Fruit fly (Drosophila melanogaster) whole organism, prepupa: ENCODE measurements around the gene CG32192.

Source experiments
- Blimp-1 ChIP-seq: fragments of 200-800 bp; sonication (Bioruptor generic); optimal IDR thresholded peaks from 3 replicates; lab custom pipeline; 2017; ENCODE audit warnings: missing biosample characterization, missing genetic modification characterization, mild to moderate bottlenecking, moderate library complexity, missing genetic modification reagents
- CG10631 ChIP-seq: fragments of 200-800 bp; sonication (Bioruptor generic); optimal IDR thresholded peaks from 2 replicates; lab custom pipeline; 2016; ENCODE audit warnings: missing biosample characterization, missing genetic modification characterization
- CG11294 ChIP-seq: fragments of 200-800 bp; sonication (Bioruptor generic); IDR thresholded peaks from 2 replicates; pipeline ENCODE4 v1.3.6; 2022; ENCODE audit warnings: missing biosample characterization, missing genetic modification characterization
- CG11902 ChIP-seq: fragments of 200-800 bp; sonication (Bioruptor generic); optimal IDR thresholded peaks from 3 replicates; lab custom pipeline; 2016; ENCODE audit warnings: missing biosample characterization, missing genetic modification characterization
- CG15336 ChIP-seq: fragments of 200-800 bp; sonication (Bioruptor generic); IDR thresholded peaks from 2 replicates; pipeline ENCODE4 v1.3.6; 2022; ENCODE audit warnings: missing biosample characterization, missing genetic modification characterization
- CG16779 ChIP-seq: fragments of 200-800 bp; sonication (Bioruptor generic); optimal IDR thresholded peaks from 3 replicates; lab custom pipeline; 2017; ENCODE audit warnings: missing biosample characterization, mild to moderate bottlenecking, missing genetic modification characterization
- CG3032 ChIP-seq: fragments of 200-800 bp; optimal IDR thresholded peaks from 2 replicates; lab custom pipeline; 2019; ENCODE audit warnings: missing biosample characterization, mild to moderate bottlenecking, missing genetic modification characterization, moderate library complexity
- CG31627 ChIP-seq: fragments of 200-800 bp; sonication (Bioruptor generic); optimal IDR thresholded peaks from 3 replicates; lab custom pipeline; 2016; ENCODE audit warnings: missing biosample characterization, missing genetic modification characterization
- CG32006 ChIP-seq: fragments of 200-800 bp; sonication (Bioruptor generic); optimal IDR thresholded peaks from 3 replicates; lab custom pipeline; 2017; ENCODE audit warnings: missing biosample characterization, mild to moderate bottlenecking, missing genetic modification characterization
- CG34406 ChIP-seq: fragments of 200-800 bp; sonication (Bioruptor generic); optimal IDR thresholded peaks from 3 replicates; lab custom pipeline; 2016; ENCODE audit warnings: missing biosample characterization, missing genetic modification characterization
- CG3919 ChIP-seq: fragments of 200-800 bp; sonication (Bioruptor generic); optimal IDR thresholded peaks from 3 replicates; lab custom pipeline; 2016; ENCODE audit warnings: missing biosample characterization, missing genetic modification characterization
- CG4318 ChIP-seq: fragments of 200-800 bp; sonication (Bioruptor generic); optimal IDR thresholded peaks from 3 replicates; lab custom pipeline; 2017; ENCODE audit warnings: missing biosample characterization, mild to moderate bottlenecking, missing genetic modification characterization
- CG6163 ChIP-seq: fragments of 200-800 bp; sonication (Bioruptor generic); IDR thresholded peaks from 3 replicates; pipeline ENCODE4 v1.3.6; 2022; ENCODE audit warnings: missing biosample characterization, missing genetic modification characterization
- CG6276 ChIP-seq: fragments of 200-800 bp; sonication (Bioruptor generic); optimal IDR thresholded peaks from 2 replicates; lab custom pipeline; 2017; ENCODE audit warnings: missing biosample characterization, mild to moderate bottlenecking, missing genetic modification characterization
- CG6808 ChIP-seq: fragments of 200-800 bp; sonication (Bioruptor generic); optimal IDR thresholded peaks from 3 replicates; lab custom pipeline; 2017; ENCODE audit warnings: missing biosample characterization, missing genetic modification characterization, mild to moderate bottlenecking, moderate library complexity, missing genetic modification reagents
- CG6854 ChIP-seq: fragments of 200-800 bp; sonication (Bioruptor generic); optimal IDR thresholded peaks from 2 replicates; lab custom pipeline; 2017; ENCODE audit warnings: missing biosample characterization, mild to moderate bottlenecking, missing genetic modification characterization
- CG7368 ChIP-seq: fragments of 200-800 bp; sonication (Bioruptor generic); optimal IDR thresholded peaks from 3 replicates; lab custom pipeline; 2016; ENCODE audit warnings: missing biosample characterization, missing genetic modification characterization
- CG9139 ChIP-seq: fragments of 200-800 bp; sonication (Bioruptor generic); optimal IDR thresholded peaks from 3 replicates; lab custom pipeline; 2017; ENCODE audit warnings: missing biosample characterization, mild to moderate bottlenecking, missing genetic modification characterization
- Eip75B ChIP-seq: fragments of 200-800 bp; sonication (Bioruptor generic); optimal IDR thresholded peaks from 3 replicates; lab custom pipeline; 2016; ENCODE audit warnings: missing biosample characterization, missing genetic modification characterization
- Eip78C ChIP-seq: fragments of 200-800 bp; sonication (Bioruptor generic); peaks from one replicate; lab custom pipeline; 2016; ENCODE audit warnings: missing biosample characterization, missing genetic modification characterization
- Eip93F ChIP-seq: fragments of 200-800 bp; sonication (Bioruptor generic); optimal IDR thresholded peaks from 2 replicates; lab custom pipeline; 2016; ENCODE audit warnings: missing biosample characterization, mild to moderate bottlenecking, missing genetic modification characterization
- Ets21C ChIP-seq: fragments of 200-800 bp; sonication (Bioruptor generic); optimal IDR thresholded peaks from 3 replicates; lab custom pipeline; 2016; ENCODE audit warnings: missing biosample characterization, missing genetic modification characterization
- Gug ChIP-seq: fragments of 200-800 bp; sonication (Bioruptor generic); IDR thresholded peaks from 2 replicates; pipeline ENCODE4 v1.3.6; 2022; ENCODE audit warnings: missing biosample characterization, missing genetic modification characterization
- Hr38 ChIP-seq: sonication (Bioruptor generic); optimal IDR thresholded peaks from 2 replicates; lab custom pipeline; 2016; ENCODE audit warnings: missing biosample characterization, missing genetic modification characterization
- Hr4 ChIP-seq: fragments of 200-800 bp; sonication (Bioruptor generic); optimal IDR thresholded peaks from 3 replicates; lab custom pipeline; 2016; ENCODE audit warnings: missing biosample characterization, missing genetic modification characterization
- Lpt ChIP-seq: fragments of 200-800 bp; sonication (Bioruptor generic); optimal IDR thresholded peaks from 3 replicates; lab custom pipeline; 2016; ENCODE audit warnings: missing biosample characterization, missing genetic modification characterization
- Smox ChIP-seq: fragments of 200-800 bp; sonication (Bioruptor generic); optimal IDR thresholded peaks from 3 replicates; lab custom pipeline; 2016; ENCODE audit warnings: missing biosample characterization, missing genetic modification characterization
- Sox102F ChIP-seq: fragments of 200-800 bp; sonication (Bioruptor generic); optimal IDR thresholded peaks from 2 replicates; lab custom pipeline; 2016; ENCODE audit warnings: missing biosample characterization, mild to moderate bottlenecking, missing genetic modification characterization
- Sox14 ChIP-seq: fragments of 200-800 bp; sonication (Bioruptor generic); optimal IDR thresholded peaks from 3 replicates; lab custom pipeline; 2016; ENCODE audit warnings: missing biosample characterization, missing genetic modification characterization
- Sox15 ChIP-seq: fragments of 200-800 bp; sonication (Bioruptor generic); optimal IDR thresholded peaks from 3 replicates; lab custom pipeline; 2016; ENCODE audit warnings: missing biosample characterization, missing genetic modification characterization
- achi ChIP-seq: fragments of 200-800 bp; sonication (Bioruptor generic); optimal IDR thresholded peaks from 3 replicates; lab custom pipeline; 2016; ENCODE audit warnings: missing biosample characterization, missing genetic modification characterization
- acj6 ChIP-seq: fragments of 200-800 bp; sonication (Bioruptor generic); optimal IDR thresholded peaks from 3 replicates; lab custom pipeline; 2016; ENCODE audit warnings: missing biosample characterization, missing genetic modification characterization
- dsx ChIP-seq: fragments of 200-800 bp; optimal IDR thresholded peaks from 3 replicates; lab custom pipeline; 2019; ENCODE audit warnings: missing biosample characterization, mild to moderate bottlenecking, missing genetic modification characterization, moderate library complexity; ENCODE audit not compliant: poor library complexity, severe bottlenecking
- eg ChIP-seq: fragments of 200-800 bp; sonication (Bioruptor generic); IDR thresholded peaks from 3 replicates; pipeline ENCODE4 v1.3.6; 2022; ENCODE audit warnings: missing biosample characterization, missing genetic modification characterization
- esn ChIP-seq: fragments of 200-800 bp; sonication (Bioruptor generic); optimal IDR thresholded peaks from 2 replicates; lab custom pipeline; 2016; ENCODE audit warnings: missing biosample characterization, mild to moderate bottlenecking, missing genetic modification characterization, moderate library complexity
- fd59A ChIP-seq: fragments of 200-800 bp; sonication (Bioruptor generic); optimal IDR thresholded peaks from 2 replicates; lab custom pipeline; 2017; ENCODE audit warnings: missing biosample characterization, mild to moderate bottlenecking, missing genetic modification characterization, missing genetic modification reagents
- fd85E ChIP-seq: fragments of 200-800 bp; sonication (Bioruptor generic); optimal IDR thresholded peaks from 3 replicates; lab custom pipeline; 2016; ENCODE audit warnings: missing biosample characterization, missing genetic modification characterization
- fkh ChIP-seq: fragments of 200-800 bp; sonication (Bioruptor generic); optimal IDR thresholded peaks from 3 replicates; lab custom pipeline; 2017; ENCODE audit warnings: missing biosample characterization, mild to moderate bottlenecking, missing genetic modification characterization, moderate library complexity
- lz ChIP-seq: fragments of 200-800 bp; sonication (Bioruptor generic); optimal IDR thresholded peaks from 3 replicates; lab custom pipeline; 2016; ENCODE audit warnings: missing biosample characterization, missing genetic modification characterization
- net ChIP-seq: fragments of 200-800 bp; sonication (Bioruptor generic); optimal IDR thresholded peaks from 3 replicates; lab custom pipeline; 2016; ENCODE audit warnings: missing biosample characterization, missing genetic modification characterization
- pdm3 ChIP-seq: fragments of 200-800 bp; sonication (Bioruptor generic); optimal IDR thresholded peaks from 3 replicates; lab custom pipeline; 2016; ENCODE audit warnings: missing biosample characterization, missing genetic modification characterization
- ss ChIP-seq, 2 experiments: fragments of 200-800 bp; sonication (Bioruptor generic); optimal IDR thresholded peaks; 2 replicates in 1 of 2; 3 replicates in 1 of 2; lab custom pipeline; 2017 to 2018; ENCODE audit warnings: mild to moderate bottlenecking in 2 of 2, missing biosample characterization in 2 of 2, missing genetic modification characterization in 2 of 2, moderate library complexity in 1 of 2
- svp ChIP-seq: fragments of 200-800 bp; sonication (Bioruptor generic); peaks from one replicate; lab custom pipeline; 2016; ENCODE audit warnings: missing biosample characterization, missing genetic modification characterization
- topi ChIP-seq: fragments of 200-800 bp; sonication (Bioruptor generic); optimal IDR thresholded peaks from 3 replicates; lab custom pipeline; 2016; ENCODE audit warnings: missing biosample characterization, missing genetic modification characterization
- vri ChIP-seq: fragments of 200-800 bp; sonication (Bioruptor generic); optimal IDR thresholded peaks from 3 replicates; lab custom pipeline; 2016; ENCODE audit warnings: missing biosample characterization, mild to moderate bottlenecking, missing genetic modification characterization

The CG32192 gene

DNA sequence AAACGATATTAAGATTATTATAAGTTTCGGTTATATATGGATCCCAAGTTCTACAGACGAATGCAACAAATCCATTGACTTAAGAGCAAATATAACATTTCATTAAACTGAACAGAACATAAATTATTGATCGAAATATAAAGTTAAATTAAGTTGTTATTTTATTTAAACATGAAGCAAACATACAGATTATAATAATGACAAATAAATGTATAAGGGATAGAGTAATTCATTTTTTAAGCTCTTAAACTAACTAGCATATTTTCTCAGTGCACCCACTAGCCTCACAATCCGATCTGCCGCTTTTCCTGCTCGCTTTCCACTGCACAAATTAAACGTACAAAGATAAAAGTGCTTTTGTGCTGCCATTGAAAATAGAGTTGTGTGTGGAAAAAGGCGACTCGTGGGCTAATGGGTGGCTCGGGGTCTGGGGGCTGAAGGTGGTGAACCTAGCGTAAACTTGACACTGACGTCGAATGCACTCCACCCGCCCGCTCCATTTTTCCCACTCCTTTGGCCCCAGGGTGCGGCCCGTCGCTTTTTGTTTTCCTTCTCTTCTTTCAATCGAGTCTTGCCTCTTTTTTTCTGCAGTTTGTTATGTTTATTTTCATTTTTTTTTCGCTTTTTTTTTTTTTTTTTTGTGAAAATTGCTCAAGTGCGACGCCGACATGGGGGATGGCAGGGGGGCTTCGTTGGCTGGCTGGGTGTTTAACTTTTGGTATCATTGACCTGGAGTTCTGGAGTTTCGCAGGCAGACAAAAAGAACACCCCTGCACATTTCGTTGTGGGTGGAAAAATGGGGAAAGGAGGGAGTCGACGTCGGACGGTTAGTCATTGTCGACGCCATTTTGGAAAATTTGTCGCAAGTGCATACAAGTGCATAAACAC, 39.7 kb downstream of the CG32192 start (continued):
- peak; percentile 5 for TF ChIP-seq topi
- peak; percentile 28 for TF ChIP-seq lz (GFP tag; lab: Kevin White, UChicago)
- TF ChIP-seq fd85E (GFP tag; lab: Kevin White, UChicago), result no peak
- peak; percentile 59 for TF ChIP-seq net
- TF ChIP-seq Ets21C (GFP tag; lab: Kevin White, UChicago), result no peak
- TF ChIP-seq Lpt (GFP tag; lab: Kevin White, UChicago), result peak; percentile 74
- TF ChIP-seq CG6163 (GFP tag; lab: Robert Waterston, UW), result peak; percentile 88
- no peak for TF ChIP-seq CG11294
- TF ChIP-seq CG6854 (GFP tag; lab: Kevin White, UChicago), result peak; percentile 53
- peak; percentile 60 for TF ChIP-seq dsx (GFP tag; lab: Kevin White, UChicago)
- TF ChIP-seq CG34406 (GFP tag; lab: Kevin White, UChicago), result peak; percentile 23
- no peak for TF ChIP-seq CG31627 (GFP tag; lab: Kevin White, UChicago)
- no peak for TF ChIP-seq Sox15 (GFP tag; lab: Kevin White, UChicago)
- peak; percentile 88 for TF ChIP-seq CG9139
- TF ChIP-seq Hr4 (GFP tag; lab: Kevin White, UChicago), result peak; percentile 73
- TF ChIP-seq vri, result no peak
- TF ChIP-seq CG32006 (GFP tag; lab: Kevin White, UChicago), result peak; percentile 87
- TF ChIP-seq fd59A (GFP tag; lab: Kevin White, UChicago), result peak; percentile 48
- TF ChIP-seq CG3032, result peak; percentile 78
- TF ChIP-seq esn (GFP tag; lab: Kevin White, UChicago), result peak; percentile 18
- TF ChIP-seq CG6276 (GFP tag; lab: Kevin White, UChicago), result peak; percentile 65
- peak; percentile 87 for TF ChIP-seq CG6808 (GFP tag; lab: Kevin White, UChicago)
- peak; percentile 80 for TF ChIP-seq eg (GFP tag; lab: Robert Waterston, UW)
- TF ChIP-seq ss (GFP tag; optimal IDR thresholded peaks at IDR 0.05; lab: Kevin White, UChicago), result peak; percentile 85 to 88
- no peak for TF ChIP-seq fkh (GFP tag; lab: Kevin White, UChicago)
- peak; percentile 49 for TF ChIP-seq pdm3
- peak; percentile 66 for TF ChIP-seq acj6 (GFP tag; lab: Kevin White, UChicago)
- peak; percentile 89 for TF ChIP-seq CG10631 (GFP tag; lab: Kevin White, UChicago)
- peak; percentile 71 for TF ChIP-seq CG3919 (GFP tag; lab: Kevin White, UChicago)
- peak; percentile 82 for TF ChIP-seq CG4318 (GFP tag; lab: Kevin White, UChicago)
- TF ChIP-seq Blimp-1 (GFP tag; lab: Kevin White, UChicago), result no peak
- TF ChIP-seq, all 60 proteins: peak for 45

DNA sequence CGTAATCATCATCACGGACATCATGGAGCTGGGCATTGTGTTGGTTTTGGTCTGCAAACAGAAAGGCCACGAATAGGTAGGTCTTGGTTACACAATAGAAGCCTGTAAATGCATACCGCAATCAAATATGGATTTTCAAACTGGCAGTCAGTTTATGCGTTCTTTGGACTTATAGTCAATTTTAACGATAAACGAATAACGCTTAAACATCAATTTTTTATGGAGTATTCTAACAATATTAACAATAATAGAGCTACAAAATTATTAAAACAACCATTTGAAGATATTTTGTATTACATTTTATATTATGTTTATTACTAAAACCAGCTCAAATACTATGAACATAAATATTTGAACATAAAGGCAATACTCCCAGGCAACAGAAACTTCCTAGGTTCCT, 41.4 kb downstream of the CG32192 start:
- TF ChIP-seq achi (GFP tag; lab: Kevin White, UChicago), result no peak
- no peak for TF ChIP-seq pdm3
- TF ChIP-seq CG7368, result no peak
- TF ChIP-seq CG9139, result no peak
- TF ChIP-seq Blimp-1 (GFP tag; lab: Kevin White, UChicago), result no peak
- no peak for TF ChIP-seq Lpt (GFP tag; lab: Kevin White, UChicago)
- no peak for TF ChIP-seq Sox14 (GFP tag; lab: Kevin White, UChicago)
- no peak for TF ChIP-seq Eip75B (GFP tag; lab: Kevin White, UChicago)
- no peak for TF ChIP-seq Gug (GFP tag; lab: Robert Waterston, UW)
- TF ChIP-seq vri, result no peak
- no peak for TF ChIP-seq CG15336 (GFP tag; lab: Robert Waterston, UW)
- no peak for TF ChIP-seq topi
- peak; percentile 28 for TF ChIP-seq CG6808 (GFP tag; lab: Kevin White, UChicago)
- no peak for TF ChIP-seq net
- TF ChIP-seq CG31627 (GFP tag; lab: Kevin White, UChicago), result no peak
- TF ChIP-seq svp (GFP tag; lab: Kevin White, UChicago), result peak; percentile 11
- TF ChIP-seq Eip93F, result no peak
- TF ChIP-seq Ets21C (GFP tag; lab: Kevin White, UChicago), result no peak
- no peak for TF ChIP-seq fkh (GFP tag; lab: Kevin White, UChicago)
- peak; percentile 70 for TF ChIP-seq Eip78C (GFP tag; lab: Kevin White, UChicago)
- no peak for TF ChIP-seq CG11902 (GFP tag; lab: Kevin White, UChicago)
- peak; percentile 2 for TF ChIP-seq CG3032
- no peak for TF ChIP-seq CG6163 (GFP tag; lab: Robert Waterston, UW)
- TF ChIP-seq Sox102F (GFP tag; lab: Kevin White, UChicago), result no peak
- TF ChIP-seq Smox (GFP tag; lab: Kevin White, UChicago), result no peak
- no peak for TF ChIP-seq CG6854 (GFP tag; lab: Kevin White, UChicago)
- TF ChIP-seq CG11294, result no peak
- TF ChIP-seq acj6 (GFP tag; lab: Kevin White, UChicago), result peak; percentile 3
- no peak for TF ChIP-seq lz (GFP tag; lab: Kevin White, UChicago)
- TF ChIP-seq fd85E (GFP tag; lab: Kevin White, UChicago), result no peak
- TF ChIP-seq CG3919 (GFP tag; lab: Kevin White, UChicago), result peak; percentile 17
- no peak for TF ChIP-seq CG34406 (GFP tag; lab: Kevin White, UChicago)
- peak; percentile 11 for TF ChIP-seq fd59A (GFP tag; lab: Kevin White, UChicago)
- no peak for TF ChIP-seq eg (GFP tag; lab: Robert Waterston, UW)
- no peak for TF ChIP-seq Hr38 (GFP tag; lab: Kevin White, UChicago)
- TF ChIP-seq CG16779 (tag; lab: Kevin White, UChicago), result no peak
